In the genomic region with DNA sequence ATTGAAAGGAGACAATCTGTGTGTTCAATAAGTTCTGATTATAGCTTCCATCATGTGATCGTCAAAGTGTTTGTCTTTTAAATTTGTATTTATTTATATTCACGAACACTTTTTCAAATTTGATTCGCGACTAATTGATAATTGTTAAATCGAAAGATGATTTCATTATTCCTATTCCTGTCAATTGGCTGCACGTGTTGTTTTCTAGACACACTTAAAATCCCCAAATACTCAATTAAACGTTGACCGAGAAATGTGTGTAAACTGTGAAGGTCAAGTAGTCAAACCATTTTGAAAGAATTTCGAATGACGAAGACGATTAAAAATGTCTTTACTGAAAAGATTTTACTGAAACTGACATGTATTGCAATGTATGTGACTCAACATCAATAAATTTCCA, we compare ENCODE assay signal across 2 worm cellular contexts.
TF ChIP-seq lines count a peak whose summit lies in the region.

No protein-coding gene starts in this region.

TF ChIP-seq in whole organism, L1 larva, 84 proteins besides CTCF, POLR2A, EP300 and RAD21:
- peak in 1 of 6 experiments; percentile 3 for TF ChIP-seq elt-3 (tag; optimal IDR thresholded peaks at IDR 0.05; lab: Kevin White, UChicago)
- TF ChIP-seq nhr-85 (tag; lab: Kevin White, UChicago), result peak; percentile 89
- TF ChIP-seq ztf-11 (tag; optimal IDR thresholded peaks at IDR 0.05; lab: Kevin White, UChicago), result no peak
- TF ChIP-seq lin-14 (GFP tag; optimal IDR thresholded peaks at IDR 0.05; lab: Kevin White, UChicago), result peak; percentile 51
- peak; percentile 24 for TF ChIP-seq nhr-20 (tag; optimal IDR thresholded peaks at IDR 0.05; lab: Kevin White, UChicago)
- TF ChIP-seq nhr-90 (tag; optimal IDR thresholded peaks at IDR 0.05; lab: Kevin White, UChicago; ENCODE audit: poor library complexity), result no peak
- no peak for TF ChIP-seq efl-1 (optimal IDR thresholded peaks at IDR 0.05; lab: Kevin White, UChicago)
- TF ChIP-seq efl-1 (GFP tag; optimal IDR thresholded peaks at IDR 0.05 in 1 of 2; lab: Kevin White, UChicago), result peak in 1 of 2 experiments; percentile 8

TF ChIP-seq in whole organism, L2 larva, 48 proteins besides CTCF, POLR2A, EP300 and RAD21:
- no peak for TF ChIP-seq peb-1 (tag; optimal IDR thresholded peaks at IDR 0.05; lab: Kevin White, UChicago)
- peak; percentile 78 for TF ChIP-seq nhr-25 (tag; optimal IDR thresholded peaks at IDR 0.05; lab: Kevin White, UChicago)
- TF ChIP-seq gmeb-1 (tag; optimal IDR thresholded peaks at IDR 0.05; lab: Kevin White, UChicago), result no peak
- no peak for TF ChIP-seq aly-2 (tag; optimal IDR thresholded peaks at IDR 0.05; lab: Kevin White, UChicago)
- no peak for TF ChIP-seq lin-39 (tag; optimal IDR thresholded peaks at IDR 0.05; lab: Kevin White, UChicago)
